Worm (Caenorhabditis elegans) whole organism, mixed stage, embryonic: ENCODE results near the gene Y67D8B.1.
A peak's percentile ranks its signal among the peaks of the same experiment; 100 is the strongest.

Experiments
- bed-3 ChIP-seq: fragments of 200-800 bp; sonication (Bioruptor generic); optimal IDR thresholded peaks from 3 replicates; lab custom pipeline; 2018; ENCODE audit warnings: mild to moderate bottlenecking, missing genetic modification characterization, moderate library complexity, missing compliant biosample characterization
- blmp-1 ChIP-seq: fragments of 150-350 bp; optimal IDR thresholded peaks from 2 replicates; lab custom pipeline; 2014; ENCODE audit warnings: missing biosample characterization, missing genetic modification characterization
- ces-1 ChIP-seq: fragments of 150-350 bp; optimal IDR thresholded peaks from 2 replicates; lab custom pipeline; 2014; ENCODE audit warnings: missing biosample characterization, missing genetic modification reagents, missing genetic modification characterization
- cnd-1 ChIP-seq: fragments of 200-800 bp; sonication (Bioruptor generic); optimal IDR thresholded peaks from 2 replicates; lab custom pipeline; 2018; ENCODE audit warnings: mild to moderate bottlenecking, missing genetic modification characterization, missing compliant biosample characterization
- drap-1 ChIP-seq: fragments of 200-800 bp; sonication (Bioruptor generic); optimal IDR thresholded peaks from 3 replicates; lab custom pipeline; 2018; ENCODE audit warnings: mild to moderate bottlenecking, missing genetic modification characterization, missing compliant biosample characterization
- elt-1 ChIP-seq: sonication (generic microtip); optimal IDR thresholded peaks from 2 replicates; lab custom pipeline; 2017; ENCODE audit warnings: missing genetic modification characterization, mild to moderate bottlenecking, missing compliant biosample characterization, antibody characterized with exemption, moderate library complexity, borderline replicate concordance; ENCODE audit not compliant: insufficient read depth
- elt-3 ChIP-seq: fragments of 150-350 bp; optimal IDR thresholded peaks from 2 replicates; lab custom pipeline; 2014; ENCODE audit warnings: missing biosample characterization, missing genetic modification characterization
- flh-1 ChIP-seq: fragments of 200-800 bp; sonication (Bioruptor generic); optimal IDR thresholded peaks from 2 replicates; lab custom pipeline; 2018; ENCODE audit warnings: mild to moderate bottlenecking, missing genetic modification characterization, moderate library complexity, missing compliant biosample characterization
- ham-2 ChIP-seq: fragments of 200-800 bp; sonication (Bioruptor generic); optimal IDR thresholded peaks from 2 replicates; lab custom pipeline; 2018; ENCODE audit warnings: mild to moderate bottlenecking, missing genetic modification characterization, missing compliant biosample characterization
- lin-13 ChIP-seq: fragments of 150-350 bp; optimal IDR thresholded peaks from 2 replicates; lab custom pipeline; 2014; ENCODE audit warnings: missing biosample characterization, missing genetic modification characterization
- lsy-2 ChIP-seq: fragments of 150-350 bp; optimal IDR thresholded peaks from 2 replicates; lab custom pipeline; 2014; ENCODE audit warnings: missing biosample characterization, missing genetic modification characterization
- mls-2 ChIP-seq: sonication (generic microtip); optimal IDR thresholded peaks from 2 replicates; lab custom pipeline; 2016; ENCODE audit warnings: mild to moderate bottlenecking, missing genetic modification characterization, moderate library complexity, missing compliant biosample characterization
- nhr-12 ChIP-seq: fragments of 150-350 bp; optimal IDR thresholded peaks from 2 replicates; lab custom pipeline; 2014; ENCODE audit warnings: missing biosample characterization, missing genetic modification characterization
- nhr-237 ChIP-seq: fragments of 150-350 bp; optimal IDR thresholded peaks from 2 replicates; lab custom pipeline; 2014; ENCODE audit warnings: missing biosample characterization, missing genetic modification characterization
- sem-2 ChIP-seq: fragments of 200-800 bp; sonication (Bioruptor generic); optimal IDR thresholded peaks from 2 replicates; lab custom pipeline; 2018; ENCODE audit warnings: mild to moderate bottlenecking, missing genetic modification characterization, missing compliant biosample characterization
- snpc-4 ChIP-seq: fragments of 150-350 bp; optimal IDR thresholded peaks from 2 replicates; lab custom pipeline; 2014; ENCODE audit warnings: missing biosample characterization, missing genetic modification characterization
- unc-120 ChIP-seq: sonication (generic microtip); optimal IDR thresholded peaks from 2 replicates; lab custom pipeline; 2017; ENCODE audit warnings: missing genetic modification characterization, missing compliant biosample characterization; ENCODE audit not compliant: poor library complexity, severe bottlenecking
- unc-39 ChIP-seq: fragments of 150-350 bp; optimal IDR thresholded peaks from 2 replicates; lab custom pipeline; 2014; ENCODE audit warnings: missing biosample characterization, missing genetic modification characterization

Gene Y67D8B.1

ce11 chrIV:3127994-3128393 lies 44.4 kb downstream of the Y67D8B.1 start:
- no peak for TF ChIP-seq ham-2
- TF ChIP-seq lin-13: no peak
- TF ChIP-seq nhr-12 (tag; lab: Kevin White, UChicago): no peak
- no peak for TF ChIP-seq drap-1 (GFP tag; lab: Kevin White, UChicago)
- peak; percentile 72 for TF ChIP-seq ces-1 (GFP tag; lab: Kevin White, UChicago)
- no peak for TF ChIP-seq unc-120 (tag; lab: Kevin White, UChicago)

ce11 chrIV:3121060-3121459 lies 51.4 kb downstream of the Y67D8B.1 start:
- TF ChIP-seq elt-3 (no peak), snpc-4 (no peak), unc-39 (tag; lab: Kevin White, UChicago) (no peak), sem-2 (GFP tag; lab: Kevin White, UChicago) (no peak), bed-3 (GFP tag; lab: Kevin White, UChicago) (no peak), nhr-12 (tag; lab: Kevin White, UChicago) (no peak), flh-1 (GFP tag; lab: Kevin White, UChicago) (no peak), unc-120 (tag; lab: Kevin White, UChicago) (no peak), lsy-2 (tag; lab: Kevin White, UChicago) (no peak), blmp-1 (tag; lab: Kevin White, UChicago) (no peak), cnd-1 (tag; lab: Kevin White, UChicago) (no peak), mls-2 (no peak), nhr-237 (tag; lab: Kevin White, UChicago) (no peak), lin-13 (no peak), elt-1 (tag; lab: Kevin White, UChicago) (no peak)
- TF ChIP-seq, all 35 proteins: peak for 0
